Worm (Caenorhabditis elegans): ENCODE data around the gene Y43D4A.6.

ce11 chrIV:16743530-16743929 lies 43.6 kb upstream of the Y43D4A.6 start, which contains the start of gene Y43D4A.1:
- TF ChIP-seq ztf-29 (GFP tag; IDR thresholded peaks at IDR 0.05) (no peak), flt-1 (GFP tag; IDR thresholded peaks at IDR 0.05) (no peak), ref-1 (GFP tag; conservative IDR thresholded peaks at IDR 0.05) (no peak), med-1 (GFP tag; optimal IDR thresholded peaks at IDR 0.05; ENCODE audit: insufficient read depth) (no peak), tab-1 (GFP tag; IDR thresholded peaks at IDR 0.05) (no peak), cog-1 (tag; optimal IDR thresholded peaks at IDR 0.05) (no peak)
